Worm (Caenorhabditis elegans): ENCODE measurements around the gene F56D6.9.

DNA sequence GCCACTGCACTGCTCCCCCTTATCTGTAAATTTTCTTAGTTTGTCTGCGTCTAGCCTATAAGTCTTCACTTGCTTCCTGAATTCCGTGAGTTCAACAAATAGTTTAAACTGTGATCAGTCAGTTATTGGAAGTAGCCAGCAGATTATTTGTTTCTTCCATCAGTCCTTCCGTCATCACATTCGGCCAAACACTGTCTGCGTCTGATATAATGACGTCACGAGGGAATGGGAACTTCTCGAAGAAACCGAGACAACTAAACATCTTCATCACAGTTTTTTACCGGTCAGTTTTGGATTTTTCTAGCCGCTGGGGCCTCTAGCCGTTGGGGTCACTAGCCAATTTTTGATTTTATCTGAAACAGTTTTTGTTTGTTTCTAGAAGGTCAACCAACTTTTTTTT is 26.1 kb upstream of the F56D6.9 start:
- TF ChIP-seq lin-26 (GFP tag; IDR thresholded peaks at IDR 0.05): no peak
- peak; percentile 34 for TF ChIP-seq nhr-80 (tag; optimal IDR thresholded peaks at IDR 0.05)
- TF ChIP-seq zim-3 (tag; optimal IDR thresholded peaks at IDR 0.05): no peak
- no peak for TF ChIP-seq ama-1 (optimal IDR thresholded peaks at IDR 0.05)
- no peak for TF ChIP-seq ama-1 (GFP tag; optimal IDR thresholded peaks at IDR 0.05)
- no peak for TF ChIP-seq Y53F4B.3 (GFP tag; IDR thresholded peaks at IDR 0.05)
- TF ChIP-seq lag-1 (GFP tag; IDR thresholded peaks at IDR 0.05): no peak
- TF ChIP-seq mcd-1 (GFP tag; IDR thresholded peaks at IDR 0.05): no peak

All from whole organism, young adult.